Worm (Caenorhabditis elegans) whole organism, young adult: ENCODE results near the gene algn-13.

ENCODE experiments used
- B0019.2 ChIP-seq: fragments of 200-800 bp; sonication (Bioruptor generic); conservative IDR thresholded peaks from 2 replicates; pipeline ENCODE4 v1.3.6; 2022; ENCODE audit warnings: missing genetic modification reagents, missing genetic modification characterization, missing compliant biosample characterization
- B0035.1 ChIP-seq: sonication (generic microtip); optimal IDR thresholded peaks from 2 replicates; lab custom pipeline; 2016; ENCODE audit warnings: missing genetic modification characterization, mild to moderate bottlenecking, missing compliant biosample characterization, missing genotype, missing genetic modification reagents
- F10E7.11 ChIP-seq: sonication (generic microtip); optimal IDR thresholded peaks from 2 replicates; lab custom pipeline; 2017; ENCODE audit warnings: mild to moderate bottlenecking, missing genetic modification characterization, moderate library complexity, missing compliant biosample characterization
- F23B12.7 ChIP-seq: sonication (generic microtip); optimal IDR thresholded peaks from 2 replicates; lab custom pipeline; 2017; ENCODE audit warnings: missing genetic modification characterization, mild to moderate bottlenecking, missing compliant biosample characterization, antibody characterized with exemption, moderate library complexity; ENCODE audit not compliant: insufficient read depth
- F33H1.4 ChIP-seq: fragments of 200-800 bp; sonication (Bioruptor generic); IDR thresholded peaks from 2 replicates; pipeline ENCODE4 v1.3.6; 2022; ENCODE audit warnings: missing genetic modification reagents, missing genetic modification characterization, missing compliant biosample characterization
- F39B2.1 ChIP-seq: fragments of 200-800 bp; sonication (Bioruptor generic); IDR thresholded peaks from 2 replicates; pipeline ENCODE4 v1.3.6; 2022; ENCODE audit warnings: missing genetic modification reagents, missing genetic modification characterization, missing compliant biosample characterization
- F55B11.4 ChIP-seq: sonication (generic microtip); optimal IDR thresholded peaks from 2 replicates; lab custom pipeline; 2016; ENCODE audit warnings: missing compliant biosample characterization, missing genetic modification characterization, borderline replicate concordance; ENCODE audit not compliant: insufficient read depth
- F57A8.1 ChIP-seq: fragments of 200-800 bp; sonication (Bioruptor generic); optimal IDR thresholded peaks from 2 replicates; lab custom pipeline; 2018; ENCODE audit warnings: mild to moderate bottlenecking, missing genetic modification characterization, moderate library complexity, missing compliant biosample characterization
- F57C9.4 ChIP-seq: sonication (generic microtip); optimal IDR thresholded peaks from 2 replicates; lab custom pipeline; 2017; ENCODE audit warnings: mild to moderate bottlenecking, missing genetic modification characterization, missing compliant biosample characterization
- K11D2.4 ChIP-seq: fragments of 200-800 bp; sonication (Bioruptor generic); IDR thresholded peaks from 2 replicates; pipeline ENCODE4 v1.3.6; 2022; ENCODE audit warnings: missing genetic modification reagents, missing genetic modification characterization, missing compliant biosample characterization
- K12H6.12 ChIP-seq: fragments of 200-800 bp; sonication (Bioruptor generic); optimal IDR thresholded peaks from 2 replicates; lab custom pipeline; 2018; ENCODE audit warnings: mild to moderate bottlenecking, missing genetic modification characterization, missing compliant biosample characterization
- Y53G8AR.9 ChIP-seq: fragments of 200-800 bp; sonication (Bioruptor generic); conservative IDR thresholded peaks from 2 replicates; pipeline ENCODE4 v1.3.6; 2022; ENCODE audit warnings: missing genetic modification reagents, missing genetic modification characterization, missing compliant biosample characterization
- Y56A3A.18 ChIP-seq: fragments of 200-800 bp; sonication (Bioruptor generic); IDR thresholded peaks from 2 replicates; pipeline ENCODE4 v1.3.6; 2022; ENCODE audit warnings: missing genetic modification reagents, missing genetic modification characterization, missing compliant biosample characterization
- ZK185.1 ChIP-seq: sonication (generic microtip); optimal IDR thresholded peaks from 2 replicates; lab custom pipeline; 2016; ENCODE audit warnings: mild to moderate bottlenecking, missing genetic modification characterization, missing compliant biosample characterization; ENCODE audit not compliant: poor library complexity, severe bottlenecking
- akir-1 ChIP-seq: fragments of 200-800 bp; sonication (Bioruptor generic); optimal IDR thresholded peaks from 2 replicates; lab custom pipeline; 2018; ENCODE audit warnings: mild to moderate bottlenecking, missing genetic modification characterization, moderate library complexity, missing compliant biosample characterization
- attf-6 ChIP-seq: fragments of 200-800 bp; sonication (Bioruptor generic); IDR thresholded peaks from 2 replicates; pipeline ENCODE4 v1.3.6; 2022; ENCODE audit warnings: missing genetic modification reagents, missing genetic modification characterization, missing compliant biosample characterization
- ccch-3 ChIP-seq: fragments of 200-800 bp; sonication (Bioruptor generic); optimal IDR thresholded peaks from 2 replicates; lab custom pipeline; 2018; ENCODE audit warnings: mild to moderate bottlenecking, missing genetic modification characterization, missing compliant biosample characterization
- ceh-27 ChIP-seq: fragments of 200-800 bp; sonication (Bioruptor generic); optimal IDR thresholded peaks from 2 replicates; lab custom pipeline; 2018; ENCODE audit warnings: mild to moderate bottlenecking, missing genetic modification characterization, moderate library complexity, missing compliant biosample characterization
- ceh-40 ChIP-seq: fragments of 200-800 bp; sonication (Bioruptor generic); IDR thresholded peaks from 2 replicates; pipeline ENCODE4 v1.3.6; 2022; ENCODE audit warnings: missing genetic modification characterization, missing compliant biosample characterization
- him-1 ChIP-seq: sonication (generic microtip); optimal IDR thresholded peaks from 2 replicates; lab custom pipeline; 2016; ENCODE audit warnings: missing genotype, missing genetic modification reagents, missing genetic modification characterization, missing compliant biosample characterization
- hlh-26 ChIP-seq: fragments of 200-800 bp; sonication (Bioruptor generic); conservative IDR thresholded peaks from 2 replicates; pipeline ENCODE4 v1.3.6; 2022; ENCODE audit warnings: missing genetic modification reagents, missing genetic modification characterization, missing compliant biosample characterization
- hrde-1 ChIP-seq: sonication (generic microtip); optimal IDR thresholded peaks from 2 replicates; lab custom pipeline; 2016; ENCODE audit warnings: missing genetic modification characterization, mild to moderate bottlenecking, missing compliant biosample characterization, moderate library complexity, missing genotype, missing genetic modification reagents, borderline replicate concordance
- hsf-1 ChIP-seq: fragments of 200-800 bp; sonication (Bioruptor generic); IDR thresholded peaks from 2 replicates; pipeline ENCODE4 v1.3.6; 2022; ENCODE audit warnings: missing genetic modification reagents, missing genetic modification characterization, missing compliant biosample characterization
- lag-1 ChIP-seq: fragments of 200-800 bp; sonication (Bioruptor generic); IDR thresholded peaks from 2 replicates; pipeline ENCODE4 v1.3.6; 2022; ENCODE audit warnings: missing genetic modification reagents, missing genetic modification characterization, missing compliant biosample characterization
- let-526 ChIP-seq: fragments of 200-800 bp; sonication (Bioruptor generic); IDR thresholded peaks from 2 replicates; pipeline ENCODE4 v1.3.6; 2022; ENCODE audit warnings: missing genetic modification reagents, missing genetic modification characterization, missing compliant biosample characterization
- let-607 ChIP-seq, 2 experiments: fragments of 200-800 bp in 1 of 2; sonication (Bioruptor generic) in 1 of 2; sonication (generic microtip) in 1 of 2; optimal IDR thresholded peaks; 2 replicates each; lab custom pipeline; 2016 to 2018; ENCODE audit warnings: mild to moderate bottlenecking in 2 of 2, missing compliant biosample characterization in 2 of 2, missing genetic modification characterization in 2 of 2, moderate library complexity in 2 of 2, missing genotype in 1 of 2
- lin-26 ChIP-seq: fragments of 200-800 bp; sonication (Bioruptor generic); IDR thresholded peaks from 2 replicates; pipeline ENCODE4 v1.3.6; 2022; ENCODE audit warnings: missing genetic modification reagents, missing genetic modification characterization, missing compliant biosample characterization
- lin-35 ChIP-seq, 3 experiments: fragments of 150-350 bp in 2 of 3; sonication (generic microtip) in 1 of 3; optimal IDR thresholded peaks; 2 replicates each; lab custom pipeline; 2014 to 2018; ENCODE audit warnings: missing biosample characterization in 3 of 3, missing genetic modification characterization in 3 of 3, missing genetic modification reagents in 3 of 3
- lin-54 ChIP-seq: fragments of 200-800 bp; sonication (Bioruptor generic); optimal IDR thresholded peaks from 2 replicates; lab custom pipeline; 2018; ENCODE audit warnings: mild to moderate bottlenecking, missing genetic modification characterization, missing compliant biosample characterization
- lir-1 ChIP-seq: fragments of 200-800 bp; sonication (Bioruptor generic); conservative IDR thresholded peaks from 2 replicates; pipeline ENCODE4 v1.3.6; 2022; ENCODE audit warnings: missing genetic modification reagents, missing genetic modification characterization, missing compliant biosample characterization
- lsy-27 ChIP-seq: sonication (generic microtip); optimal IDR thresholded peaks from 2 replicates; lab custom pipeline; 2017; ENCODE audit warnings: missing genetic modification characterization, mild to moderate bottlenecking, missing compliant biosample characterization, antibody characterized with exemption, missing genotype, borderline replicate concordance; ENCODE audit not compliant: insufficient read depth
- madf-3 ChIP-seq: fragments of 200-800 bp; sonication (Bioruptor generic); IDR thresholded peaks from 2 replicates; pipeline ENCODE4 v1.3.6; 2022; ENCODE audit warnings: missing genetic modification reagents, missing genetic modification characterization, missing compliant biosample characterization
- madf-6 ChIP-seq: fragments of 200-800 bp; sonication (Bioruptor generic); IDR thresholded peaks from 2 replicates; pipeline ENCODE4 v1.3.6; 2022; ENCODE audit warnings: missing genetic modification reagents, missing genetic modification characterization, missing compliant biosample characterization
- mcd-1 ChIP-seq: fragments of 200-800 bp; sonication (Bioruptor generic); IDR thresholded peaks from 2 replicates; pipeline ENCODE4 v1.3.6; 2022; ENCODE audit warnings: missing genetic modification reagents, missing genetic modification characterization, missing compliant biosample characterization
- mxl-1 ChIP-seq: sonication (generic microtip); optimal IDR thresholded peaks from 2 replicates; lab custom pipeline; 2016; ENCODE audit warnings: missing genetic modification characterization, missing compliant biosample characterization
- nfya-1 ChIP-seq: sonication (generic microtip); optimal IDR thresholded peaks from 2 replicates; lab custom pipeline; 2017; ENCODE audit warnings: antibody characterized with exemption, missing compliant biosample characterization, missing genetic modification characterization, borderline replicate concordance; ENCODE audit not compliant: insufficient read depth
- repo-1 ChIP-seq: sonication (generic microtip); optimal IDR thresholded peaks from 2 replicates; lab custom pipeline; 2017; ENCODE audit warnings: mild to moderate bottlenecking, missing genetic modification characterization, missing compliant biosample characterization
- sdz-38 ChIP-seq: sonication (generic microtip); optimal IDR thresholded peaks from 2 replicates; lab custom pipeline; 2016; ENCODE audit warnings: missing genotype, missing genetic modification characterization, missing compliant biosample characterization
- snpc-4 ChIP-seq, 5 experiments: fragments of 150-350 bp in 1 of 5; sonication (generic microtip) in 4 of 5; optimal IDR thresholded peaks; 2 replicates each; lab custom pipeline; 2014 to 2018; ENCODE audit warnings: missing genetic modification characterization in 5 of 5, missing biosample characterization in 3 of 5, antibody characterized with exemption in 2 of 5, mild to moderate bottlenecking in 2 of 5, missing compliant biosample characterization in 2 of 5, missing genotype in 2 of 5, moderate library complexity in 2 of 5, missing genetic modification reagents in 1 of 5
- sptf-2 ChIP-seq: fragments of 200-800 bp; sonication (Bioruptor generic); optimal IDR thresholded peaks from 2 replicates; lab custom pipeline; 2018; ENCODE audit warnings: mild to moderate bottlenecking, missing genetic modification characterization, missing compliant biosample characterization
- tlf-1 ChIP-seq: fragments of 200-800 bp; sonication (Bioruptor generic); optimal IDR thresholded peaks from 2 replicates; lab custom pipeline; 2018; ENCODE audit warnings: mild to moderate bottlenecking, missing genetic modification characterization, missing compliant biosample characterization
- zfh-2 ChIP-seq: fragments of 200-800 bp; sonication (Bioruptor generic); conservative IDR thresholded peaks from 2 replicates; pipeline ENCODE4 v1.3.6; 2022; ENCODE audit warnings: missing genetic modification reagents, missing genetic modification characterization, missing compliant biosample characterization
- ztf-25 ChIP-seq: fragments of 200-800 bp; sonication (Bioruptor generic); IDR thresholded peaks from 2 replicates; pipeline ENCODE4 v1.3.6; 2022; ENCODE audit warnings: missing genetic modification reagents, missing genetic modification characterization, missing compliant biosample characterization

The algn-13 gene

ce11 chrV:14011427-14011826 lies 49.6 kb upstream of the algn-13 start (continued):
- TF ChIP-seq hsf-1 (GFP tag; lab: Robert Waterston, UW) (peak; percentile 27; the same call in 1 of the 2 replicates), Y56A3A.18 (GFP tag; lab: Robert Waterston, UW) (no peak), let-526 (GFP tag; lab: Robert Waterston, UW) (no peak), hrde-1 (tag; lab: Kevin White, UChicago) (no peak), hlh-26 (GFP tag; lab: Robert Waterston, UW) (no peak), lir-1 (GFP tag; lab: Robert Waterston, UW) (no peak), ccch-3 (GFP tag; lab: Kevin White, UChicago) (no peak), madf-3 (GFP tag; lab: Robert Waterston, UW) (no peak), lin-35 (GFP tag; optimal IDR thresholded peaks at IDR 0.05; lab: Kevin White, UChicago) (no peak), sptf-2 (GFP tag; lab: Kevin White, UChicago) (no peak), lsy-27 (tag; lab: Kevin White, UChicago) (no peak), B0035.1 (no peak), F39B2.1 (GFP tag; lab: Robert Waterston, UW) (0 out of 2 replicates have a peak, but pooled peaks have one; percentile 17), lin-26 (GFP tag; lab: Robert Waterston, UW) (peak; percentile 45; the same call in 1 of the 2 replicates), F55B11.4 (tag; lab: Kevin White, UChicago) (no peak), let-607 (tag; optimal IDR thresholded peaks at IDR 0.05; lab: Kevin White, UChicago) (no peak), tlf-1 (GFP tag; lab: Kevin White, UChicago) (no peak), ztf-25 (GFP tag; lab: Robert Waterston, UW) (peak; percentile 16; the same call in 1 of the 2 replicates), him-1 (tag; lab: Kevin White, UChicago) (no peak), Y53G8AR.9 (no peak), mxl-1 (no peak), F57A8.1 (GFP tag; lab: Kevin White, UChicago) (no peak), K12H6.12 (tag; lab: Kevin White, UChicago) (no peak), F23B12.7 (tag; lab: Kevin White, UChicago) (no peak), akir-1 (GFP tag; lab: Kevin White, UChicago) (no peak), F33H1.4 (GFP tag; lab: Robert Waterston, UW) (no peak), sdz-38 (tag; lab: Kevin White, UChicago) (no peak), zfh-2 (GFP tag; lab: Robert Waterston, UW) (peak; percentile 93), B0019.2 (no peak), attf-6 (GFP tag; lab: Robert Waterston, UW) (no peak), lag-1 (GFP tag; lab: Robert Waterston, UW) (no peak), F57C9.4 (tag; lab: Kevin White, UChicago) (no peak), repo-1 (tag; lab: Kevin White, UChicago) (no peak)

ce11 chrV:14010021-14010420 lies 48.2 kb upstream of the algn-13 start:
- TF ChIP-seq F10E7.11 (no peak), mcd-1 (GFP tag; lab: Robert Waterston, UW) (no peak), akir-1 (GFP tag; lab: Kevin White, UChicago) (no peak), lin-26 (GFP tag; lab: Robert Waterston, UW) (no peak), madf-6 (GFP tag; lab: Robert Waterston, UW) (no peak), ceh-40 (GFP tag; lab: Robert Waterston, UW) (no peak), hrde-1 (tag; lab: Kevin White, UChicago) (no peak), attf-6 (GFP tag; lab: Robert Waterston, UW) (no peak), nfya-1 (no peak), F57C9.4 (tag; lab: Kevin White, UChicago) (no peak), K11D2.4 (GFP tag; lab: Robert Waterston, UW) (no peak), ceh-27 (GFP tag; lab: Kevin White, UChicago) (no peak), snpc-4 (GFP tag; optimal IDR thresholded peaks at IDR 0.05; lab: Kevin White, UChicago) (no peak), snpc-4 (tag; optimal IDR thresholded peaks at IDR 0.05; lab: Kevin White, UChicago) (no peak), lin-54 (GFP tag; lab: Kevin White, UChicago) (no peak), ZK185.1 (tag; lab: Kevin White, UChicago) (no peak)
